Fruit fly (Drosophila melanogaster) whole organism: ENCODE data around the gene Cpr64Aa.

Source experiments
- CG8478 ChIP-seq: fragments of >200 bp; optimal IDR thresholded peaks from 2 replicates; lab custom pipeline; 2018; ENCODE audit warnings: inconsistent platforms
- Dll ChIP-seq: fragments of >200 bp; optimal IDR thresholded peaks from 2 replicates; lab custom pipeline; 2017
- EcR ChIP-seq, 2 experiments: fragments of >200 bp; optimal IDR thresholded peaks; 2 replicates each; lab custom pipeline; 2017; ENCODE audit warnings: missing biosample characterization in 2 of 2, missing genetic modification characterization in 2 of 2, missing genetic modification reagents in 2 of 2
- pan ChIP-seq: fragments of >200 bp; optimal IDR thresholded peaks from 2 replicates; lab custom pipeline; 2017
- psq ChIP-seq: fragments of >200 bp; optimal IDR thresholded peaks from 2 replicates; lab custom pipeline; 2017
- usp ChIP-seq: fragments of >200 bp; optimal IDR thresholded peaks from 2 replicates; lab custom pipeline; 2017; ENCODE audit warnings: missing biosample characterization, missing genetic modification characterization, mixed read lengths

- TF ChIP-seq psq (lab: Kevin White, UChicago) (no peak), EcR (GFP tag; optimal IDR thresholded peaks at IDR 0.05; lab: Kevin White, UChicago) (no peak), Dll (lab: Kevin White, UChicago) (no peak), pan (no peak), CG8478 (lab: Kevin White, UChicago) (no peak), usp (GFP tag; lab: Kevin White, UChicago) (no peak)
Measured at dm6 chr3L:4211440-4211839, 2.5 kb upstream of the Cpr64Aa start, which contains the start of gene Cpr64Ab.
